Worm (Caenorhabditis elegans) whole organism, L3 larva: ENCODE data around the gene F13H8.5.
A peak's percentile ranks its signal among the peaks of the same experiment; 100 is the strongest.

ENCODE experiments used
- aly-2 ChIP-seq: fragments of 150-350 bp; optimal IDR thresholded peaks from 2 replicates; lab custom pipeline; 2014; ENCODE audit warnings: missing biosample characterization, missing genetic modification characterization
- ceh-16 ChIP-seq: sonication (generic microtip); optimal IDR thresholded peaks from 2 replicates; lab custom pipeline; 2017; ENCODE audit warnings: missing biosample characterization, missing genetic modification characterization
- ceh-28 ChIP-seq: fragments of 150-350 bp; optimal IDR thresholded peaks from 2 replicates; lab custom pipeline; 2014; ENCODE audit warnings: missing biosample characterization, missing genetic modification reagents, missing genetic modification characterization
- ceh-82 ChIP-seq: fragments of 150-350 bp; optimal IDR thresholded peaks from 2 replicates; lab custom pipeline; 2014; ENCODE audit warnings: missing biosample characterization, missing genetic modification characterization
- egl-5 ChIP-seq: fragments of 150-350 bp; optimal IDR thresholded peaks from 2 replicates; lab custom pipeline; 2017; ENCODE audit warnings: missing biosample characterization, missing genetic modification reagents, missing genetic modification characterization, inconsistent platforms
- elt-3 ChIP-seq, 3 experiments: fragments of 150-350 bp in 1 of 3; sonication (generic microtip) in 2 of 3; optimal IDR thresholded peaks; 2 replicates in 2 of 3; 4 replicates in 1 of 3; lab custom pipeline; 2014 to 2017; ENCODE audit warnings: missing biosample characterization in 3 of 3, missing genetic modification characterization in 3 of 3
- fkh-10 ChIP-seq: sonication (generic microtip); optimal IDR thresholded peaks from 2 replicates; lab custom pipeline; 2017; ENCODE audit warnings: missing biosample characterization, missing genetic modification reagents, missing genetic modification characterization
- hmg-11 ChIP-seq: sonication (generic microtip); optimal IDR thresholded peaks from 2 replicates; lab custom pipeline; 2016; ENCODE audit warnings: missing genetic modification characterization, missing compliant biosample characterization
- jun-1 ChIP-seq: fragments of 150-350 bp; optimal IDR thresholded peaks from 2 replicates; lab custom pipeline; 2014; ENCODE audit warnings: missing biosample characterization, missing genetic modification reagents, missing genetic modification characterization
- mdl-1 ChIP-seq: fragments of 150-350 bp; optimal IDR thresholded peaks from 2 replicates; lab custom pipeline; 2014; ENCODE audit warnings: missing biosample characterization, missing genetic modification characterization
- nhr-11 ChIP-seq: fragments of 150-350 bp; optimal IDR thresholded peaks from 2 replicates; lab custom pipeline; 2014; ENCODE audit warnings: missing biosample characterization, missing genetic modification characterization
- nhr-23 ChIP-seq: fragments of 150-350 bp; optimal IDR thresholded peaks from 2 replicates; lab custom pipeline; 2014; ENCODE audit warnings: missing biosample characterization, missing genetic modification reagents, missing genetic modification characterization
- nhr-28 ChIP-seq: fragments of 150-350 bp; optimal IDR thresholded peaks from 2 replicates; lab custom pipeline; 2014; ENCODE audit warnings: missing biosample characterization, missing genetic modification characterization
- nhr-43 ChIP-seq: sonication (generic microtip); optimal IDR thresholded peaks from 2 replicates; lab custom pipeline; 2016; ENCODE audit warnings: mild to moderate bottlenecking, missing genetic modification characterization, missing compliant biosample characterization; ENCODE audit not compliant: poor library complexity, severe bottlenecking
- nhr-76 ChIP-seq: fragments of 150-350 bp; sonication (generic microtip); optimal IDR thresholded peaks from 5 replicates; lab custom pipeline; 2014; ENCODE audit warnings: missing biosample characterization, missing genetic modification characterization
- nhr-77 ChIP-seq: fragments of 150-350 bp; optimal IDR thresholded peaks from 2 replicates; lab custom pipeline; 2014; ENCODE audit warnings: missing biosample characterization, missing genetic modification characterization
- pha-4 ChIP-seq: fragments of 150-350 bp; optimal IDR thresholded peaks from 2 replicates; lab custom pipeline; 2014; ENCODE audit warnings: missing biosample characterization, missing genetic modification reagents, missing genetic modification characterization
- sea-2 ChIP-seq: fragments of 150-350 bp; sonication (generic microtip); optimal IDR thresholded peaks from 4 replicates; lab custom pipeline; 2014; ENCODE audit warnings: missing biosample characterization, missing genetic modification reagents, missing genetic modification characterization
- snpc-4 ChIP-seq: fragments of 150-350 bp; optimal IDR thresholded peaks from 2 replicates; lab custom pipeline; 2014; ENCODE audit warnings: missing biosample characterization, missing genetic modification characterization
- zag-1 ChIP-seq: fragments of 150-350 bp; optimal IDR thresholded peaks from 2 replicates; lab custom pipeline; 2014; ENCODE audit warnings: missing biosample characterization, missing genetic modification characterization
- ztf-11 ChIP-seq: fragments of 150-350 bp; optimal IDR thresholded peaks from 2 replicates; lab custom pipeline; 2014; ENCODE audit warnings: missing biosample characterization, missing genetic modification characterization
- ztf-4 ChIP-seq: fragments of 150-350 bp; optimal IDR thresholded peaks from 2 replicates; lab custom pipeline; 2014; ENCODE audit warnings: missing biosample characterization, missing genetic modification characterization

F13H8.5 gene

ce11 chrII:6208116-6208515, 47.8 kb downstream of the F13H8.5 start, which contains the start of gene daf-37:
TSS of gene daf-37 (minus strand) at chrII:6208216.
- TF ChIP-seq pha-4: no peak
- no peak for TF ChIP-seq nhr-28 (tag; lab: Kevin White, UChicago)
- TF ChIP-seq zag-1 (tag; lab: Kevin White, UChicago): no peak

ce11 chrII:6207252-6207651, 48.7 kb downstream of the F13H8.5 start:
- peak; percentile 71 for TF ChIP-seq fkh-10
- no peak for TF ChIP-seq nhr-43 (tag; lab: Kevin White, UChicago)

- TF ChIP-seq nhr-11 (tag; lab: Kevin White, UChicago) (no peak), mdl-1 (tag; lab: Kevin White, UChicago) (no peak), hmg-11 (tag; lab: Kevin White, UChicago) (no peak), nhr-28 (tag; lab: Kevin White, UChicago) (no peak), ceh-82 (tag; lab: Kevin White, UChicago) (no peak), zag-1 (tag; lab: Kevin White, UChicago) (no peak), nhr-23 (tag; lab: Kevin White, UChicago) (no peak), egl-5 (tag; lab: Kevin White, UChicago) (no peak), ztf-11 (tag; lab: Kevin White, UChicago) (no peak), snpc-4 (no peak), ztf-4 (tag; lab: Kevin White, UChicago) (no peak), fkh-10 (no peak), ceh-16 (tag; lab: Kevin White, UChicago) (no peak), elt-3 (tag; optimal IDR thresholded peaks at IDR 0.05; lab: Kevin White, UChicago) (no peak), jun-1 (tag; lab: Kevin White, UChicago) (no peak), ceh-28 (tag; lab: Kevin White, UChicago) (no peak), sea-2 (no peak), aly-2 (tag; lab: Kevin White, UChicago) (no peak), nhr-76 (tag; lab: Kevin White, UChicago) (no peak), nhr-77 (tag; lab: Kevin White, UChicago) (no peak)
These were observed 53.0 kb downstream of the F13H8.5 start, which contains the start of gene C30B5.17 for ce11 chrII:6202910-6203309. TSS of gene C30B5.17 (minus strand) at chrII:6203010.
